Fruit fly (Drosophila melanogaster) whole organism, embryonic: ENCODE measurements around the gene Rad9.

ENCODE experiments used
- ATbp ChIP-seq: fragments of 200-800 bp; sonication (Bioruptor generic); optimal IDR thresholded peaks from 2 replicates; lab custom pipeline; 2017; ENCODE audit warnings: missing biosample characterization, mild to moderate bottlenecking, missing genetic modification characterization, missing genetic modification reagents
- Antp ChIP-seq: fragments of 200-800 bp; sonication (Bioruptor generic); optimal IDR thresholded peaks from 3 replicates; lab custom pipeline; 2016; ENCODE audit warnings: missing biosample characterization, missing genetic modification characterization
- CG10543 ChIP-seq: fragments of 200-800 bp; sonication (Bioruptor generic); optimal IDR thresholded peaks from 3 replicates; lab custom pipeline; 2017; ENCODE audit warnings: missing biosample characterization, mild to moderate bottlenecking, missing genetic modification characterization, moderate library complexity
- CG11560 ChIP-seq: fragments of 200-800 bp; sonication (Bioruptor generic); IDR thresholded peaks from 3 replicates; pipeline ENCODE4 v1.3.6; 2022; ENCODE audit warnings: missing biosample characterization, missing genetic modification characterization
- CG12071 ChIP-seq: fragments of 200-800 bp; sonication (Bioruptor generic); optimal IDR thresholded peaks from 3 replicates; lab custom pipeline; 2018; ENCODE audit warnings: missing biosample characterization, mild to moderate bottlenecking, missing genetic modification characterization
- CG12659 ChIP-seq: fragments of 200-800 bp; sonication (Bioruptor generic); optimal IDR thresholded peaks from 3 replicates; lab custom pipeline; 2017; ENCODE audit warnings: mild to moderate bottlenecking, missing biosample characterization, missing genetic modification reagents, missing genetic modification characterization
- CG13424 ChIP-seq: fragments of 200-800 bp; sonication (Bioruptor generic); optimal IDR thresholded peaks from 2 replicates; lab custom pipeline; 2019; ENCODE audit warnings: missing biosample characterization, mild to moderate bottlenecking, missing genetic modification characterization, moderate library complexity
- CG14667 ChIP-seq: fragments of 200-800 bp; sonication (Bioruptor generic); IDR thresholded peaks from 2 replicates; pipeline ENCODE4 v1.3.6; 2022; ENCODE audit warnings: missing biosample characterization, missing genetic modification characterization
- CG15601 ChIP-seq: fragments of 200-800 bp; sonication (Bioruptor generic); optimal IDR thresholded peaks from 3 replicates; lab custom pipeline; 2019; ENCODE audit warnings: missing biosample characterization, mild to moderate bottlenecking, missing genetic modification characterization, moderate library complexity
- CG1603 ChIP-seq: fragments of 200-800 bp; sonication (Bioruptor generic); optimal IDR thresholded peaks from 2 replicates; lab custom pipeline; 2019; ENCODE audit warnings: missing biosample characterization, mild to moderate bottlenecking, missing genetic modification characterization, moderate library complexity
- CG2120 ChIP-seq: fragments of 200-800 bp; sonication (Bioruptor generic); optimal IDR thresholded peaks from 3 replicates; lab custom pipeline; 2016; ENCODE audit warnings: missing biosample characterization, missing genetic modification characterization
- CG2202 ChIP-seq: fragments of 200-800 bp; sonication (Bioruptor generic); optimal IDR thresholded peaks from 2 replicates; lab custom pipeline; 2018; ENCODE audit warnings: missing biosample characterization, mild to moderate bottlenecking, missing genetic modification characterization
- CG34422 ChIP-seq: fragments of 200-800 bp; sonication (Bioruptor generic); IDR thresholded peaks from 3 replicates; pipeline ENCODE4 v1.3.6; 2022; ENCODE audit warnings: missing biosample characterization, missing genetic modification characterization
- CG42726 ChIP-seq: fragments of 200-800 bp; sonication (Bioruptor generic); IDR thresholded peaks from 2 replicates; pipeline ENCODE4 v1.3.6; 2022; ENCODE audit warnings: missing biosample characterization, missing genetic modification characterization; ENCODE audit not compliant: partially characterized antibody
- CG4328 ChIP-seq: fragments of 200-800 bp; sonication (Bioruptor generic); optimal IDR thresholded peaks from 3 replicates; lab custom pipeline; 2017; ENCODE audit warnings: missing biosample characterization, missing genetic modification reagents, missing genetic modification characterization
- CG4820 ChIP-seq: fragments of 200-800 bp; sonication (Bioruptor generic); optimal IDR thresholded peaks from 3 replicates; lab custom pipeline; 2016; ENCODE audit warnings: missing biosample characterization, missing genetic modification characterization
- CG8388 ChIP-seq: fragments of 200-800 bp; sonication (Bioruptor generic); optimal IDR thresholded peaks from 2 replicates; lab custom pipeline; 2019; ENCODE audit warnings: missing biosample characterization, mild to moderate bottlenecking, missing genetic modification characterization, moderate library complexity
- CG8478 ChIP-seq: fragments of >200 bp; optimal IDR thresholded peaks from 2 replicates; lab custom pipeline; 2018
- CHES-1-like ChIP-seq: fragments of 200-800 bp; sonication (Bioruptor generic); optimal IDR thresholded peaks from 2 replicates; lab custom pipeline; 2016; ENCODE audit warnings: missing biosample characterization, missing genetic modification characterization
- CkIIα-i1 ChIP-seq: fragments of 200-800 bp; sonication (Bioruptor generic); IDR thresholded peaks from 2 replicates; pipeline ENCODE4 v1.3.6; 2022; ENCODE audit warnings: missing biosample characterization, missing genetic modification characterization
- CoRest ChIP-seq: fragments of 200-800 bp; sonication (Bioruptor generic); optimal IDR thresholded peaks from 3 replicates; lab custom pipeline; 2018; ENCODE audit warnings: missing biosample characterization, mild to moderate bottlenecking, missing genetic modification characterization, moderate library complexity
- Dfd ChIP-seq, 2 experiments: fragments of >200 bp; optimal IDR thresholded peaks; 2 replicates each; lab custom pipeline; 2017; ENCODE audit warnings: missing biosample characterization in 2 of 2, missing genetic modification characterization in 2 of 2
- Eip74EF ChIP-seq, 2 experiments: fragments of 200-800 bp in 1 of 2; fragments of >200 bp in 1 of 2; sonication (Bioruptor generic) in 1 of 2; optimal IDR thresholded peaks; 2 replicates each; lab custom pipeline; 2017 to 2019; ENCODE audit warnings: missing biosample characterization in 2 of 2, missing genetic modification characterization in 2 of 2, mild to moderate bottlenecking in 1 of 2, moderate library complexity in 1 of 2
- Gug ChIP-seq: fragments of 200-800 bp; sonication (Bioruptor generic); IDR thresholded peaks from 4 replicates; pipeline ENCODE4 v1.3.6; 2022; ENCODE audit warnings: missing biosample characterization, missing genetic modification characterization
- HLH3B ChIP-seq: fragments of 200-800 bp; sonication (Bioruptor generic); IDR thresholded peaks from 2 replicates; pipeline ENCODE4 v1.3.6; 2022; ENCODE audit warnings: missing biosample characterization, missing genetic modification characterization
- Max ChIP-seq: fragments of 200-800 bp; sonication (Bioruptor generic); optimal IDR thresholded peaks from 2 replicates; lab custom pipeline; 2016; ENCODE audit warnings: missing biosample characterization, mild to moderate bottlenecking, missing genetic modification characterization
- NC2α ChIP-seq: fragments of 200-800 bp; sonication (Bioruptor generic); optimal IDR thresholded peaks from 2 replicates; lab custom pipeline; 2016; ENCODE audit warnings: missing biosample characterization, missing genetic modification characterization
- NFAT ChIP-seq: fragments of 200-800 bp; sonication (Bioruptor generic); IDR thresholded peaks from 2 replicates; pipeline ENCODE4 v1.3.6; 2022; ENCODE audit warnings: missing biosample characterization, missing genetic modification characterization
- NK7.1 ChIP-seq: fragments of 200-800 bp; sonication (Bioruptor generic); optimal IDR thresholded peaks from 3 replicates; lab custom pipeline; 2016; ENCODE audit warnings: missing biosample characterization, missing genetic modification characterization
- Side ChIP-seq: fragments of 200-800 bp; sonication (Bioruptor generic); optimal IDR thresholded peaks from 2 replicates; lab custom pipeline; 2016; ENCODE audit warnings: missing biosample characterization, missing genetic modification characterization
- Sry-δ ChIP-seq: fragments of 200-800 bp; sonication (Bioruptor generic); optimal IDR thresholded peaks from 2 replicates; lab custom pipeline; 2016; ENCODE audit warnings: missing biosample characterization, missing genetic modification characterization
- TFAM ChIP-seq: fragments of 200-800 bp; sonication (Bioruptor generic); optimal IDR thresholded peaks from 2 replicates; lab custom pipeline; 2017; ENCODE audit warnings: missing biosample characterization, missing genetic modification characterization, inconsistent platforms
- Usf ChIP-seq: fragments of 200-800 bp; sonication (Bioruptor generic); optimal IDR thresholded peaks from 2 replicates; lab custom pipeline; 2017; ENCODE audit warnings: missing genotype, missing biosample characterization, missing genetic modification characterization
- Vsx1 ChIP-seq: fragments of 200-800 bp; sonication (Bioruptor generic); optimal IDR thresholded peaks from 2 replicates; lab custom pipeline; 2017; ENCODE audit warnings: missing biosample characterization, mild to moderate bottlenecking, missing genetic modification characterization, missing genetic modification reagents
- Xrp1 ChIP-seq: fragments of 200-800 bp; sonication (Bioruptor generic); IDR thresholded peaks from 2 replicates; pipeline ENCODE4 v1.3.6; 2022; ENCODE audit warnings: missing biosample characterization, missing genetic modification characterization
- ash1 ChIP-seq: fragments of 200-800 bp; sonication (Bioruptor generic); optimal IDR thresholded peaks from 2 replicates; lab custom pipeline; 2018; ENCODE audit warnings: missing biosample characterization, mild to moderate bottlenecking, missing genetic modification characterization
- bigmax ChIP-seq: fragments of 200-800 bp; sonication (Bioruptor generic); optimal IDR thresholded peaks from 2 replicates; lab custom pipeline; 2018; ENCODE audit warnings: missing biosample characterization, mild to moderate bottlenecking, missing genetic modification characterization
- cad ChIP-seq: fragments of >200 bp; optimal IDR thresholded peaks from 2 replicates; lab custom pipeline; 2017; ENCODE audit warnings: missing biosample characterization, missing genetic modification characterization
- chm ChIP-seq: fragments of 200-800 bp; sonication (Bioruptor generic); IDR thresholded peaks from 2 replicates; pipeline ENCODE4 v1.3.6; 2022; ENCODE audit warnings: missing biosample characterization, missing genetic modification characterization
- ci ChIP-seq: fragments of 200-800 bp; sonication (Bioruptor generic); IDR thresholded peaks from 3 replicates; pipeline ENCODE4 v1.3.6; 2022; ENCODE audit warnings: missing biosample characterization, missing genetic modification characterization
- corto ChIP-seq: fragments of 200-800 bp; sonication (Bioruptor generic); optimal IDR thresholded peaks from 2 replicates; lab custom pipeline; 2016; ENCODE audit warnings: missing biosample characterization, mild to moderate bottlenecking, missing genetic modification characterization, moderate library complexity
- crol ChIP-seq: fragments of 200-800 bp; sonication (Bioruptor generic); IDR thresholded peaks from 2 replicates; pipeline ENCODE4 v1.3.6; 2022; ENCODE audit warnings: missing biosample characterization, missing genetic modification characterization
- ewg ChIP-seq: fragments of 200-800 bp; sonication (Bioruptor generic); optimal IDR thresholded peaks from 3 replicates; lab custom pipeline; 2017; ENCODE audit warnings: mild to moderate bottlenecking, missing biosample characterization, missing genetic modification reagents, missing genetic modification characterization
- lab ChIP-seq: fragments of 200-800 bp; sonication (Bioruptor generic); optimal IDR thresholded peaks from 3 replicates; lab custom pipeline; 2017; ENCODE audit warnings: missing biosample characterization, missing genetic modification characterization, mild to moderate bottlenecking, moderate library complexity, missing genetic modification reagents
- mirr ChIP-seq: fragments of 200-800 bp; sonication (Bioruptor generic); optimal IDR thresholded peaks from 3 replicates; lab custom pipeline; 2018; ENCODE audit warnings: missing biosample characterization, mild to moderate bottlenecking, missing genetic modification characterization
- oc ChIP-seq: fragments of 200-800 bp; sonication (Bioruptor generic); optimal IDR thresholded peaks from 2 replicates; lab custom pipeline; 2018; ENCODE audit warnings: missing biosample characterization, mild to moderate bottlenecking, missing genetic modification characterization, moderate library complexity
- prd ChIP-seq, 3 experiments: fragments of >200 bp in 2 of 3; fragments of 200-800 bp in 1 of 3; sonication (Bioruptor generic) in 1 of 3; optimal IDR thresholded peaks in 2 of 3; IDR thresholded peaks in 1 of 3; 2 replicates in 2 of 3; 3 replicates in 1 of 3; pipeline versions ENCODE4 v1.3.6 to Lab custom; 2017 to 2022; ENCODE audit warnings: missing biosample characterization in 1 of 3, missing genetic modification characterization in 1 of 3
- row ChIP-seq: fragments of 200-800 bp; sonication (Bioruptor generic); IDR thresholded peaks from 3 replicates; pipeline ENCODE4 v1.3.6; 2022; ENCODE audit warnings: missing biosample characterization, missing genetic modification characterization
- stwl ChIP-seq: fragments of 200-800 bp; sonication (Bioruptor generic); optimal IDR thresholded peaks from 3 replicates; lab custom pipeline; 2018; ENCODE audit warnings: missing biosample characterization, mild to moderate bottlenecking, missing genetic modification characterization, moderate library complexity
- trh ChIP-seq: fragments of 200-800 bp; sonication (Bioruptor generic); optimal IDR thresholded peaks from 2 replicates; lab custom pipeline; 2016; ENCODE audit warnings: missing biosample characterization, missing genetic modification characterization
- wek ChIP-seq: fragments of 200-800 bp; sonication (Bioruptor generic); optimal IDR thresholded peaks from 3 replicates; lab custom pipeline; 2018; ENCODE audit warnings: missing biosample characterization, mild to moderate bottlenecking, missing genetic modification characterization, moderate library complexity

The Rad9 gene

dm6 chr3L:18898086-18898470 lies 25.7 kb upstream of the Rad9 start, which contains the start of gene CG3902 (continued):
- no peak; the same call in 1 of the 2 replicates for TF ChIP-seq Xrp1
- no peak for TF ChIP-seq HLH3B
- TF ChIP-seq Antp (GFP tag; lab: Kevin White, UChicago), result no peak
- no peak for TF ChIP-seq NK7.1 (GFP tag; lab: Kevin White, UChicago)
- TF ChIP-seq Gug (GFP tag; lab: Robert Waterston, UW), result no peak
- TF ChIP-seq CG14667 (GFP tag; lab: Robert Waterston, UW), result no peak
- TF ChIP-seq NC2α (GFP tag; lab: Kevin White, UChicago), result no peak
- no peak for TF ChIP-seq CG2202 (tag; lab: Kevin White, UChicago)
- no peak for TF ChIP-seq stwl (tag; lab: Kevin White, UChicago)
- no peak for TF ChIP-seq CG15601 (tag; lab: Kevin White, UChicago)
- TF ChIP-seq CG8478 (lab: Kevin White, UChicago), result no peak
- no peak for TF ChIP-seq ATbp (GFP tag; lab: Kevin White, UChicago)
- TF ChIP-seq Side (GFP tag; lab: Kevin White, UChicago), result no peak
- peak; percentile 83; the same call in 2 of the 3 replicates for TF ChIP-seq ci
- no peak for TF ChIP-seq CG34422 (GFP tag; lab: Robert Waterston, UW)
- TF ChIP-seq CG12659 (GFP tag; lab: Kevin White, UChicago), result peak; percentile 49
- TF ChIP-seq Max (GFP tag; lab: Kevin White, UChicago), result peak; percentile 18
- no peak for TF ChIP-seq CG11560 (tag; lab: Robert Waterston, UW)
- no peak for TF ChIP-seq CG8388 (GFP tag; lab: Kevin White, UChicago)
- peak; percentile 29 for TF ChIP-seq CG1603
- TF ChIP-seq row (GFP tag; lab: Robert Waterston, UW), result no peak
- peak; percentile 65 for TF ChIP-seq lab (GFP tag; lab: Kevin White, UChicago)
- no peak for TF ChIP-seq prd (optimal IDR thresholded peaks at IDR 0.05; lab: Kevin White, UChicago)
- no peak for TF ChIP-seq prd (GFP tag; IDR thresholded peaks at IDR 0.05; lab: Robert Waterston, UW)
- no peak for TF ChIP-seq CG13424 (tag; lab: Kevin White, UChicago)
- TF ChIP-seq Eip74EF (GFP tag; optimal IDR thresholded peaks at IDR 0.05; lab: Kevin White, UChicago), result peak in 1 of 2 experiments; percentile 19
- TF ChIP-seq CG42726 (GFP tag; lab: Robert Waterston, UW), result peak; percentile 28; the same call in 1 of the 2 replicates
- no peak for TF ChIP-seq TFAM
- no peak for TF ChIP-seq trh
- no peak for TF ChIP-seq ash1 (GFP tag; lab: Kevin White, UChicago)
- no peak for TF ChIP-seq CG4820 (GFP tag; lab: Kevin White, UChicago)
- no peak for TF ChIP-seq cad (GFP tag; lab: Kevin White, UChicago)
- 0 out of 2 replicates have a peak, but pooled peaks have one; percentile 23 for TF ChIP-seq crol (GFP tag; lab: Robert Waterston, UW)
- peak; percentile 75 for TF ChIP-seq chm (GFP tag; lab: Robert Waterston, UW)
- no peak for TF ChIP-seq corto (GFP tag; lab: Kevin White, UChicago)
- TF ChIP-seq Sry-δ (GFP tag; lab: Kevin White, UChicago), result no peak
- no peak for TF ChIP-seq Dfd (GFP tag; optimal IDR thresholded peaks at IDR 0.05; lab: Kevin White, UChicago)
- no peak for TF ChIP-seq CoRest (tag; lab: Kevin White, UChicago)
- no peak for TF ChIP-seq Vsx1
- no peak for TF ChIP-seq ewg
- TF ChIP-seq CG10543 (GFP tag; lab: Kevin White, UChicago), result peak; percentile 71
- peak; percentile 12 for TF ChIP-seq mirr (GFP tag; lab: Kevin White, UChicago)
- peak; percentile 37 for TF ChIP-seq CG12071 (GFP tag; lab: Kevin White, UChicago)
- no peak for TF ChIP-seq CG4328 (GFP tag; lab: Kevin White, UChicago)
- TF ChIP-seq Usf (GFP tag; lab: Kevin White, UChicago), result no peak
- TF ChIP-seq wek (GFP tag; lab: Kevin White, UChicago), result no peak
- peak; percentile 28 for TF ChIP-seq CHES-1-like (GFP tag; lab: Kevin White, UChicago)
- no peak for TF ChIP-seq CkIIα-i1 (GFP tag; lab: Robert Waterston, UW)
- no peak for TF ChIP-seq bigmax (GFP tag; lab: Kevin White, UChicago)
- no peak for TF ChIP-seq oc (tag; lab: Kevin White, UChicago)
- TF ChIP-seq CG2120, result peak; percentile 3
- peak; percentile 68 for TF ChIP-seq NFAT (GFP tag; lab: Robert Waterston, UW)
